Fruit fly (Drosophila melanogaster) whole organism, embryonic: ENCODE data around the gene Acyp2.

Source experiments
- Ada2b ChIP-seq: fragments of 200-800 bp; sonication (Bioruptor generic); IDR thresholded peaks from 2 replicates; pipeline ENCODE4 v1.3.6; 2022; ENCODE audit warnings: missing biosample characterization, missing genetic modification characterization
- B-H1 ChIP-seq: fragments of 200-800 bp; sonication (Bioruptor generic); IDR thresholded peaks from 3 replicates; pipeline ENCODE4 v1.3.6; 2022; ENCODE audit warnings: missing biosample characterization, missing genetic modification characterization
- CG10366 ChIP-seq: fragments of 200-800 bp; sonication (Bioruptor generic); IDR thresholded peaks from 2 replicates; pipeline ENCODE4 v1.3.6; 2022; ENCODE audit warnings: missing biosample characterization, missing genetic modification characterization
- CG11456 ChIP-seq: fragments of 200-800 bp; sonication (Bioruptor generic); IDR thresholded peaks from 3 replicates; pipeline ENCODE4 v1.3.6; 2022; ENCODE audit warnings: missing biosample characterization, missing genetic modification characterization
- CG11560 ChIP-seq: fragments of 200-800 bp; sonication (Bioruptor generic); IDR thresholded peaks from 3 replicates; pipeline ENCODE4 v1.3.6; 2022; ENCODE audit warnings: missing biosample characterization, missing genetic modification characterization
- CG11723 ChIP-seq: fragments of 200-800 bp; sonication (Bioruptor generic); optimal IDR thresholded peaks from 2 replicates; lab custom pipeline; 2017; ENCODE audit warnings: missing biosample characterization, mild to moderate bottlenecking, missing genetic modification characterization
- CG12219 ChIP-seq: fragments of 200-800 bp; sonication (Bioruptor generic); optimal IDR thresholded peaks from 3 replicates; lab custom pipeline; 2018; ENCODE audit warnings: missing biosample characterization, mild to moderate bottlenecking, missing genetic modification characterization
- CG12744 ChIP-seq: fragments of 200-800 bp; sonication (Bioruptor generic); optimal IDR thresholded peaks from 2 replicates; lab custom pipeline; 2016; ENCODE audit warnings: missing biosample characterization, missing genetic modification characterization
- CG12942 ChIP-seq: fragments of 200-800 bp; sonication (Bioruptor generic); optimal IDR thresholded peaks from 3 replicates; lab custom pipeline; 2016; ENCODE audit warnings: missing biosample characterization, missing genetic modification characterization
- CG13424 ChIP-seq: fragments of 200-800 bp; sonication (Bioruptor generic); optimal IDR thresholded peaks from 2 replicates; lab custom pipeline; 2019; ENCODE audit warnings: missing biosample characterization, mild to moderate bottlenecking, missing genetic modification characterization, moderate library complexity
- CG15011 ChIP-seq: fragments of 200-800 bp; sonication (Bioruptor generic); optimal IDR thresholded peaks from 3 replicates; lab custom pipeline; 2018; ENCODE audit warnings: missing biosample characterization, mild to moderate bottlenecking, missing genetic modification characterization
- CG16813 ChIP-seq: fragments of 200-800 bp; sonication (Bioruptor generic); IDR thresholded peaks from 3 replicates; pipeline ENCODE4 v1.3.6; 2022; ENCODE audit warnings: missing biosample characterization, missing genetic modification characterization; ENCODE audit not compliant: partially characterized antibody
- CG16815 ChIP-seq: fragments of 200-800 bp; sonication (Bioruptor generic); optimal IDR thresholded peaks from 3 replicates; lab custom pipeline; 2017; ENCODE audit warnings: missing biosample characterization, mild to moderate bottlenecking, missing genetic modification characterization
- CG17361 ChIP-seq: fragments of 200-800 bp; sonication (Bioruptor generic); IDR thresholded peaks from 3 replicates; pipeline ENCODE4 v1.3.6; 2022; ENCODE audit warnings: missing biosample characterization, missing genetic modification characterization
- CG17612 ChIP-seq: fragments of 200-800 bp; sonication (Bioruptor generic); IDR thresholded peaks from 2 replicates; pipeline ENCODE4 v1.3.6; 2022; ENCODE audit warnings: missing biosample characterization, missing genetic modification characterization
- CG17829 ChIP-seq: fragments of 200-800 bp; optimal IDR thresholded peaks from 2 replicates; lab custom pipeline; 2019; ENCODE audit warnings: missing biosample characterization, mild to moderate bottlenecking, missing genetic modification characterization, moderate library complexity
- CG2129 ChIP-seq: fragments of 200-800 bp; sonication (Bioruptor generic); IDR thresholded peaks from 2 replicates; pipeline ENCODE4 v1.3.6; 2022; ENCODE audit warnings: missing biosample characterization, missing genetic modification characterization; ENCODE audit not compliant: partially characterized antibody
- CG2712 ChIP-seq: fragments of 200-800 bp; optimal IDR thresholded peaks from 3 replicates; lab custom pipeline; 2019; ENCODE audit warnings: missing biosample characterization, mild to moderate bottlenecking, missing genetic modification characterization, moderate library complexity
- CG31441 ChIP-seq: fragments of 200-800 bp; sonication (Bioruptor generic); IDR thresholded peaks from 2 replicates; pipeline ENCODE4 v1.3.6; 2022; ENCODE audit warnings: missing biosample characterization, missing genetic modification characterization
- CG4424 ChIP-seq: fragments of 200-800 bp; sonication (Bioruptor generic); optimal IDR thresholded peaks from 3 replicates; lab custom pipeline; 2016; ENCODE audit warnings: missing biosample characterization, missing genetic modification characterization
- CG6765 ChIP-seq: fragments of 200-800 bp; sonication (Bioruptor generic); optimal IDR thresholded peaks from 3 replicates; lab custom pipeline; 2017; ENCODE audit warnings: missing biosample characterization, mild to moderate bottlenecking, missing genetic modification characterization
- CG7786 ChIP-seq: fragments of 200-800 bp; sonication (Bioruptor generic); optimal IDR thresholded peaks from 2 replicates; lab custom pipeline; 2016; ENCODE audit warnings: missing biosample characterization, missing genetic modification characterization
- CG8290 ChIP-seq, 3 experiments: fragments of 200-800 bp; sonication (Bioruptor generic); optimal IDR thresholded peaks; 2 replicates each; lab custom pipeline; 2016 to 2019; ENCODE audit warnings: missing biosample characterization in 3 of 3, missing genetic modification characterization in 3 of 3, mild to moderate bottlenecking in 2 of 3, moderate library complexity in 1 of 3
- CG8478 ChIP-seq: fragments of >200 bp; optimal IDR thresholded peaks from 2 replicates; lab custom pipeline; 2018
- CG9437 ChIP-seq: fragments of 200-800 bp; sonication (Bioruptor generic); optimal IDR thresholded peaks from 2 replicates; lab custom pipeline; 2018; ENCODE audit warnings: missing biosample characterization, mild to moderate bottlenecking, missing genetic modification characterization
- CG9817 ChIP-seq: fragments of 200-800 bp; sonication (Bioruptor generic); optimal IDR thresholded peaks from 2 replicates; lab custom pipeline; 2018; ENCODE audit warnings: missing biosample characterization, mild to moderate bottlenecking, missing genetic modification characterization, moderate library complexity
- CTCF ChIP-seq: fragments of 200-800 bp; sonication (Bioruptor generic); optimal IDR thresholded peaks from 2 replicates; lab custom pipeline; 2017; ENCODE audit warnings: missing biosample characterization, mild to moderate bottlenecking, missing genetic modification characterization, moderate library complexity
- HmgD ChIP-seq: fragments of 200-800 bp; sonication (Bioruptor generic); optimal IDR thresholded peaks from 3 replicates; lab custom pipeline; 2016; ENCODE audit warnings: missing biosample characterization, missing genetic modification characterization
- Hr39 ChIP-seq: fragments of >200 bp; optimal IDR thresholded peaks from 2 replicates; lab custom pipeline; 2017
- NC2α ChIP-seq: fragments of 200-800 bp; sonication (Bioruptor generic); optimal IDR thresholded peaks from 2 replicates; lab custom pipeline; 2016; ENCODE audit warnings: missing biosample characterization, missing genetic modification characterization
- NK7.1 ChIP-seq: fragments of 200-800 bp; sonication (Bioruptor generic); optimal IDR thresholded peaks from 3 replicates; lab custom pipeline; 2016; ENCODE audit warnings: missing biosample characterization, missing genetic modification characterization
- Pdp1 ChIP-seq, 2 experiments: fragments of 200-800 bp; sonication (Bioruptor generic); optimal IDR thresholded peaks; 3 replicates each; lab custom pipeline; 2016; ENCODE audit warnings: missing biosample characterization in 2 of 2, missing genetic modification characterization in 2 of 2, mild to moderate bottlenecking in 1 of 2, moderate library complexity in 1 of 2
- abd-A ChIP-seq: fragments of 200-800 bp; sonication (Bioruptor generic); optimal IDR thresholded peaks from 3 replicates; lab custom pipeline; 2019; ENCODE audit warnings: missing biosample characterization, mild to moderate bottlenecking, missing genetic modification characterization, moderate library complexity
- ara ChIP-seq: fragments of 200-800 bp; sonication (Bioruptor generic); IDR thresholded peaks from 2 replicates; pipeline ENCODE4 v1.3.6; 2022; ENCODE audit warnings: missing biosample characterization, missing genetic modification characterization
- bab2 ChIP-seq: fragments of 200-800 bp; sonication (Bioruptor generic); optimal IDR thresholded peaks from 2 replicates; lab custom pipeline; 2016; ENCODE audit warnings: missing biosample characterization, missing genetic modification characterization
- bsh ChIP-seq, 2 experiments: fragments of 200-800 bp; sonication (Bioruptor generic); optimal IDR thresholded peaks; 2 replicates each; lab custom pipeline; 2017 to 2018; ENCODE audit warnings: mild to moderate bottlenecking in 2 of 2, missing biosample characterization in 2 of 2, missing genetic modification characterization in 2 of 2, moderate library complexity in 1 of 2
- cad ChIP-seq: fragments of >200 bp; optimal IDR thresholded peaks from 2 replicates; lab custom pipeline; 2017; ENCODE audit warnings: missing biosample characterization, missing genetic modification characterization
- chm ChIP-seq: fragments of 200-800 bp; sonication (Bioruptor generic); IDR thresholded peaks from 2 replicates; pipeline ENCODE4 v1.3.6; 2022; ENCODE audit warnings: missing biosample characterization, missing genetic modification characterization
- chn ChIP-seq: fragments of 200-800 bp; sonication (Bioruptor generic); optimal IDR thresholded peaks from 2 replicates; lab custom pipeline; 2016; ENCODE audit warnings: missing biosample characterization, missing genetic modification characterization
- ewg ChIP-seq: fragments of 200-800 bp; sonication (Bioruptor generic); optimal IDR thresholded peaks from 3 replicates; lab custom pipeline; 2017; ENCODE audit warnings: mild to moderate bottlenecking, missing biosample characterization, missing genetic modification reagents, missing genetic modification characterization
- ftz-f1 ChIP-seq: fragments of 200-800 bp; sonication (Bioruptor generic); optimal IDR thresholded peaks from 2 replicates; lab custom pipeline; 2016; ENCODE audit warnings: missing biosample characterization, missing genetic modification characterization
- gcm2 ChIP-seq: fragments of 200-800 bp; sonication (Bioruptor generic); optimal IDR thresholded peaks from 2 replicates; lab custom pipeline; 2016; ENCODE audit warnings: missing biosample characterization, missing genetic modification characterization
- lilli ChIP-seq: fragments of 200-800 bp; sonication (Bioruptor generic); optimal IDR thresholded peaks from 3 replicates; lab custom pipeline; 2016; ENCODE audit warnings: missing biosample characterization, missing genetic modification characterization
- lov ChIP-seq, 2 experiments: fragments of 200-800 bp in 1 of 2; fragments of >200 bp in 1 of 2; sonication (Bioruptor generic) in 1 of 2; IDR thresholded peaks in 1 of 2; optimal IDR thresholded peaks in 1 of 2; 2 replicates in 1 of 2; 3 replicates in 1 of 2; pipeline versions ENCODE4 v1.3.6 to Lab custom; 2017 to 2022; ENCODE audit warnings: missing biosample characterization in 1 of 2, missing genetic modification characterization in 1 of 2
- rib ChIP-seq: fragments of 200-800 bp; sonication (Bioruptor generic); IDR thresholded peaks from 2 replicates; pipeline ENCODE4 v1.3.6; 2022; ENCODE audit warnings: missing biosample characterization, missing genetic modification characterization
- sqz ChIP-seq: fragments of 200-800 bp; sonication (Bioruptor generic); optimal IDR thresholded peaks from 3 replicates; lab custom pipeline; 2018; ENCODE audit warnings: missing biosample characterization, mild to moderate bottlenecking, missing genetic modification characterization
- sug ChIP-seq: fragments of 200-800 bp; optimal IDR thresholded peaks from 2 replicates; lab custom pipeline; 2019; ENCODE audit warnings: missing biosample characterization, mild to moderate bottlenecking, missing genetic modification characterization, moderate library complexity
- ttk ChIP-seq: fragments of 200-800 bp; sonication (Bioruptor generic); IDR thresholded peaks from 2 replicates; pipeline ENCODE4 v2.1.2; 2022; ENCODE audit warnings: missing biosample characterization, missing genetic modification characterization
- wek ChIP-seq: fragments of 200-800 bp; sonication (Bioruptor generic); optimal IDR thresholded peaks from 3 replicates; lab custom pipeline; 2018; ENCODE audit warnings: missing biosample characterization, mild to moderate bottlenecking, missing genetic modification characterization, moderate library complexity

Gene Acyp2

DNA sequence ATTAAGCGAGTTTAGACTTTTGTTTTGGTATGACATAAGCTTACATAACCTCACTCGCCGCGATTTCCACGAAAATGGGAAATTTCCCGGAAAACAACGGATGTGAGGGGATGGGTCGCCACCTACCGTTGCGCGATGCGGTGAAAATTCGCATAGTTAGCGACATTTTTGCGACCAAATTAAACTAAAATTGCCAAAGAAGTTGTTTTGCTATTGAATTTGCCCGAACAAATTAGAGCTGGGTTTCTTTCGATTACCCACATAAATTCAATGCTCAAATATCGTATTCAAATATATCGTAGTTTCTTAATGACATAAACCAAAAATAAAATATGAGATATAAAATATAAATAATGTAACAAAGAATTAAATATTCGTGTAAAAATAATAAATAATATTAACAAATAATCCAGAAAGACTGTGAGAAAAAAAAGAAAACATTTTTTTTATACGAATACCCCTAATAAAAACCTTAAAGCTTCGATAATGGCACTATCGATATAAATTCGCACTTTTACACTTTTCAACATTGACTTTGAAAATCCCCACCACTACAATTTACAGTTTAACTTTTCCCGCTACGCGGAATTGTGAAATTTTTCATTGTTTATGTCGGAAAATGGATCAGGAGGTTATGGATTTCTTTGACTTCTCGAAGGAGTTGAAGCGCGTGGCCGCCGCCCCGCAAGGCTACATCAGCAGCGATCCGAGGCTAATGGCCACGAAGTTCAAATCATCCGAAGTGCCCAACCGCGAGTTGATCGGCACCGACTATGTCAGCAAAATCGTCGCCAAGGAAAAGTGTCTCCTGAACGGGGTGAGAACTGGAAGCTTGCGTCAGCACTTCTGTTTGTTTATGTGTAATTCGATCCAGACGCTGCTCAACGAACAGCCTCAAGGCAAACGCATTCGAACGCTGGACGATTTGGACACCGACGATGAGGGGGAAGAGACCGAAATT lies 44.7 kb downstream of the Acyp2 start, which contains the start of the genes ND-23 and spn-E (continued):
- TF ChIP-seq CG12942 (GFP tag; lab: Kevin White, UChicago) (peak; percentile 44), CG11456 (GFP tag; lab: Robert Waterston, UW) (no peak), HmgD (GFP tag; lab: Kevin White, UChicago) (no peak), CTCF (GFP tag; lab: Kevin White, UChicago) (no peak), bab2 (GFP tag; lab: Kevin White, UChicago) (no peak), CG7786 (GFP tag; lab: Kevin White, UChicago) (no peak), Hr39 (lab: Kevin White, UChicago) (no peak), ttk (GFP tag; lab: Robert Waterston, UW) (no peak), bsh (GFP tag; optimal IDR thresholded peaks at IDR 0.05; lab: Kevin White, UChicago) (peak in 1 of 2 experiments; percentile 49), CG13424 (peak; percentile 67), CG9437 (GFP tag; lab: Kevin White, UChicago) (no peak), rib (GFP tag; lab: Robert Waterston, UW) (no peak), abd-A (tag; lab: Kevin White, UChicago) (no peak), NC2α (GFP tag; lab: Kevin White, UChicago) (no peak), CG17612 (GFP tag; lab: Robert Waterston, UW) (no peak), CG2129 (GFP tag; lab: Robert Waterston, UW) (no peak; the same call in 1 of the 2 replicates), Pdp1 (GFP tag; optimal IDR thresholded peaks at IDR 0.05; lab: Kevin White, UChicago) (peak in 1 of 2 experiments; percentile 99), CG11560 (tag; lab: Robert Waterston, UW) (no peak), CG4424 (GFP tag; lab: Kevin White, UChicago) (peak; percentile 66), CG16815 (GFP tag; lab: Kevin White, UChicago) (no peak), CG8290 (GFP tag; optimal IDR thresholded peaks at IDR 0.05; lab: Kevin White, UChicago) (no peak), CG8290 (tag; optimal IDR thresholded peaks at IDR 0.05; lab: Kevin White, UChicago) (no peak), lov (optimal IDR thresholded peaks at IDR 0.05; lab: Kevin White, UChicago) (no peak), lov (GFP tag; IDR thresholded peaks at IDR 0.05; lab: Robert Waterston, UW) (no peak), CG10366 (peak; percentile 35; the same call in 1 of the 2 replicates), CG2712 (peak; percentile 83), Ada2b (GFP tag; lab: Robert Waterston, UW) (peak; percentile 6; the same call in 1 of the 2 replicates), CG12744 (no peak), chm (GFP tag; lab: Robert Waterston, UW) (no peak), ara (GFP tag; lab: Robert Waterston, UW) (no peak), cad (GFP tag; lab: Kevin White, UChicago) (no peak), CG8478 (lab: Kevin White, UChicago) (no peak), CG9817 (tag; lab: Kevin White, UChicago) (peak; percentile 49), CG6765 (GFP tag; lab: Kevin White, UChicago) (no peak), ewg (GFP tag; lab: Kevin White, UChicago) (no peak), CG17829 (tag; lab: Kevin White, UChicago) (peak; percentile 85), CG16813 (peak; percentile 77), CG12219 (GFP tag; lab: Kevin White, UChicago) (no peak), CG17361 (GFP tag; lab: Robert Waterston, UW) (peak; percentile 87), lilli (GFP tag; lab: Kevin White, UChicago) (peak; percentile 26), gcm2 (GFP tag; lab: Kevin White, UChicago) (no peak), CG11723 (GFP tag; lab: Kevin White, UChicago) (no peak), CG31441 (GFP tag; lab: Robert Waterston, UW) (no peak; the same call in none of the 2 replicates), sug (no peak), B-H1 (GFP tag; lab: Robert Waterston, UW) (no peak), ftz-f1 (GFP tag; lab: Kevin White, UChicago) (no peak), NK7.1 (GFP tag; lab: Kevin White, UChicago) (no peak), CG15011 (GFP tag; lab: Kevin White, UChicago) (no peak), sqz (GFP tag; lab: Kevin White, UChicago) (no peak), wek (GFP tag; lab: Kevin White, UChicago) (peak; percentile 93), chn (GFP tag; lab: Kevin White, UChicago) (no peak)
